Worm (Caenorhabditis elegans) whole organism, late embryonic: ENCODE measurements around the gene tbx-38.

Source experiments
- K02D7.2 ChIP-seq: sonication (generic microtip); optimal IDR thresholded peaks from 2 replicates; lab custom pipeline; 2017; ENCODE audit warnings: mild to moderate bottlenecking, missing genetic modification characterization, missing compliant biosample characterization
- ama-1 ChIP-seq: fragments of 150-350 bp; optimal IDR thresholded peaks from 2 replicates; lab custom pipeline; 2014
- dmd-4 ChIP-seq: sonication (generic microtip); optimal IDR thresholded peaks from 2 replicates; lab custom pipeline; 2016; ENCODE audit warnings: borderline replicate concordance, missing genetic modification characterization, missing compliant biosample characterization
- hlh-8 ChIP-seq: sonication (generic microtip); optimal IDR thresholded peaks from 2 replicates; lab custom pipeline; 2016; ENCODE audit warnings: missing genotype, missing genetic modification characterization, missing compliant biosample characterization
- nhr-11 ChIP-seq: fragments of 150-350 bp; optimal IDR thresholded peaks from 2 replicates; lab custom pipeline; 2014; ENCODE audit warnings: missing biosample characterization, missing genetic modification characterization
- sox-4 ChIP-seq: sonication (generic microtip); optimal IDR thresholded peaks from 2 replicates; lab custom pipeline; 2017; ENCODE audit warnings: mild to moderate bottlenecking, missing genetic modification characterization, inconsistent platforms, missing compliant biosample characterization
- syd-9 ChIP-seq: sonication (generic microtip); optimal IDR thresholded peaks from 2 replicates; lab custom pipeline; 2016; ENCODE audit warnings: mild to moderate bottlenecking, missing genetic modification characterization, moderate library complexity, missing compliant biosample characterization

- TF ChIP-seq dmd-4 (tag; lab: Kevin White, UChicago) (no peak), nhr-11 (tag; lab: Kevin White, UChicago) (no peak), hlh-8 (tag; lab: Kevin White, UChicago) (no peak), K02D7.2 (tag; lab: Kevin White, UChicago) (peak; percentile 12), ama-1 (lab: Kevin White, UChicago) (no peak), sox-4 (tag; lab: Kevin White, UChicago) (no peak), syd-9 (tag; lab: Kevin White, UChicago) (no peak)
These were observed 28.8 kb upstream of the tbx-38 start for ce11 chrIII:11814653-11815052.
